Fruit fly (Drosophila melanogaster): ENCODE results near the gene Zmynd8.
A peak's percentile ranks its signal among the peaks of the same experiment; 100 is the strongest.

DNA sequence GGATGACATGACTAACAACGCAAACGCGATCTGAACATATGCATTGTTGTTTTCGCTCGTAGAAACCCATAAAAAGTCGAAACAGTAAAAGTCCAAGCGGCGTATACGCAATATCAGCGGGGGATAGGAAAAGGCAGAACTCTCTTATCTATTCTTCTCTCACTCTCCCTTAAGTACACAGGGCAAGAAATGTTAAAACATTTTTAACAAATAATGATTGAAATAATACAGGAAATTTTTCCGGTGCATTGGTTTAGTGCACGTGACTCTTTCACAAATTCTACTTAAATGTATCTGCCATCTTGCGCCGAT lies 46.4 kb downstream of the Zmynd8 start:
- TF ChIP-seq N (GFP tag; optimal IDR thresholded peaks at IDR 0.05) (no peak), Mio (GFP tag; optimal IDR thresholded peaks at IDR 0.05) (no peak), Rel (GFP tag; optimal IDR thresholded peaks at IDR 0.05) (no peak), Rel (tag; optimal IDR thresholded peaks at IDR 0.05) (no peak), psq (GFP tag; optimal IDR thresholded peaks at IDR 0.05) (no peak), pan (optimal IDR thresholded peaks at IDR 0.05) (no peak), ey (GFP tag; optimal IDR thresholded peaks at IDR 0.05) (no peak), rgr (GFP tag; optimal IDR thresholded peaks at IDR 0.05) (no peak), Hnf4 (GFP tag; optimal IDR thresholded peaks at IDR 0.05) (no peak), OdsH (GFP tag; optimal IDR thresholded peaks at IDR 0.05) (no peak), Myc (optimal IDR thresholded peaks at IDR 0.05) (no peak), usp (GFP tag; optimal IDR thresholded peaks at IDR 0.05) (no peak), br (GFP tag; optimal IDR thresholded peaks at IDR 0.05) (no peak), fru (GFP tag; optimal IDR thresholded peaks at IDR 0.05) (peak; percentile 17)

All from whole organism, wandering third instar larva.